Fruit fly (Drosophila melanogaster) whole organism, embryonic: ENCODE measurements around the gene Aatf.

Source experiments
- Adf1 ChIP-seq: fragments of 200-800 bp; sonication (Bioruptor generic); IDR thresholded peaks from 2 replicates; pipeline ENCODE4 v1.3.6; 2022; ENCODE audit warnings: missing biosample characterization, missing genetic modification characterization
- BEAF-32 ChIP-seq: fragments of 200-800 bp; sonication (Bioruptor generic); optimal IDR thresholded peaks from 3 replicates; lab custom pipeline; 2017; ENCODE audit warnings: missing biosample characterization, missing genetic modification characterization, mild to moderate bottlenecking, moderate library complexity, missing genetic modification reagents
- Bteb2 ChIP-seq: fragments of 200-800 bp; sonication (Bioruptor generic); optimal IDR thresholded peaks from 2 replicates; lab custom pipeline; 2016; ENCODE audit warnings: missing biosample characterization, missing genetic modification characterization
- CG10543 ChIP-seq: fragments of 200-800 bp; sonication (Bioruptor generic); optimal IDR thresholded peaks from 3 replicates; lab custom pipeline; 2017; ENCODE audit warnings: missing biosample characterization, mild to moderate bottlenecking, missing genetic modification characterization, moderate library complexity
- CG10979 ChIP-seq: fragments of 200-800 bp; sonication (Bioruptor generic); optimal IDR thresholded peaks from 2 replicates; lab custom pipeline; 2018; ENCODE audit warnings: missing biosample characterization, mild to moderate bottlenecking, missing genetic modification characterization, moderate library complexity
- CG15514 ChIP-seq: fragments of 200-800 bp; sonication (Bioruptor generic); optimal IDR thresholded peaks from 3 replicates; lab custom pipeline; 2017; ENCODE audit warnings: missing biosample characterization, missing genetic modification characterization, mild to moderate bottlenecking, moderate library complexity, missing genetic modification reagents
- CG17328 ChIP-seq: fragments of 200-800 bp; sonication (Bioruptor generic); IDR thresholded peaks from 2 replicates; pipeline ENCODE4 v1.3.6; 2022; ENCODE audit warnings: missing biosample characterization, missing genetic modification characterization
- CG17385 ChIP-seq: fragments of 200-800 bp; sonication (Bioruptor generic); optimal IDR thresholded peaks from 3 replicates; lab custom pipeline; 2018; ENCODE audit warnings: missing biosample characterization, mild to moderate bottlenecking, missing genetic modification characterization
- CG17612 ChIP-seq: fragments of 200-800 bp; sonication (Bioruptor generic); IDR thresholded peaks from 2 replicates; pipeline ENCODE4 v1.3.6; 2022; ENCODE audit warnings: missing biosample characterization, missing genetic modification characterization
- CG18599 ChIP-seq: fragments of 200-800 bp; sonication (Bioruptor generic); optimal IDR thresholded peaks from 3 replicates; lab custom pipeline; 2017; ENCODE audit warnings: missing biosample characterization, missing genetic modification characterization, mild to moderate bottlenecking, moderate library complexity, missing genetic modification reagents
- CG2202 ChIP-seq: fragments of 200-800 bp; sonication (Bioruptor generic); optimal IDR thresholded peaks from 2 replicates; lab custom pipeline; 2018; ENCODE audit warnings: missing biosample characterization, mild to moderate bottlenecking, missing genetic modification characterization
- CG2678 ChIP-seq: fragments of 200-800 bp; sonication (Bioruptor generic); optimal IDR thresholded peaks from 3 replicates; lab custom pipeline; 2019; ENCODE audit warnings: missing biosample characterization, mild to moderate bottlenecking, missing genetic modification characterization, moderate library complexity
- CG30403 ChIP-seq: fragments of 200-800 bp; sonication (Bioruptor generic); optimal IDR thresholded peaks from 3 replicates; lab custom pipeline; 2016; ENCODE audit warnings: missing biosample characterization, missing genetic modification characterization
- CG32532 ChIP-seq: fragments of 200-800 bp; sonication (Bioruptor generic); IDR thresholded peaks from 2 replicates; pipeline ENCODE4 v1.3.6; 2022; ENCODE audit warnings: missing biosample characterization, missing genetic modification characterization
- CG3281 ChIP-seq: fragments of 200-800 bp; sonication (Bioruptor generic); optimal IDR thresholded peaks from 3 replicates; lab custom pipeline; 2017; ENCODE audit warnings: missing biosample characterization, mild to moderate bottlenecking, missing genetic modification characterization
- CG4424 ChIP-seq: fragments of 200-800 bp; sonication (Bioruptor generic); optimal IDR thresholded peaks from 3 replicates; lab custom pipeline; 2016; ENCODE audit warnings: missing biosample characterization, missing genetic modification characterization
- CG6175 ChIP-seq: fragments of 200-800 bp; sonication (Bioruptor generic); IDR thresholded peaks from 3 replicates; pipeline ENCODE4 v1.3.6; 2022; ENCODE audit warnings: missing biosample characterization, missing genetic modification characterization
- CG6765 ChIP-seq: fragments of 200-800 bp; sonication (Bioruptor generic); optimal IDR thresholded peaks from 3 replicates; lab custom pipeline; 2017; ENCODE audit warnings: missing biosample characterization, mild to moderate bottlenecking, missing genetic modification characterization
- CG8089 ChIP-seq: fragments of 200-800 bp; sonication (Bioruptor generic); optimal IDR thresholded peaks from 3 replicates; lab custom pipeline; 2016; ENCODE audit warnings: missing biosample characterization, missing genetic modification characterization
- CG9727 ChIP-seq: fragments of 200-800 bp; sonication (Bioruptor generic); optimal IDR thresholded peaks from 3 replicates; lab custom pipeline; 2017; ENCODE audit warnings: missing biosample characterization, mild to moderate bottlenecking, missing genetic modification characterization
- Dll ChIP-seq: fragments of 200-800 bp; sonication (Bioruptor generic); IDR thresholded peaks from 4 replicates; pipeline ENCODE4 v1.3.6; 2022; ENCODE audit warnings: missing biosample characterization, missing genetic modification characterization; ENCODE audit not compliant: partially characterized antibody
- Dp ChIP-seq: fragments of 200-800 bp; sonication (Bioruptor generic); optimal IDR thresholded peaks from 2 replicates; lab custom pipeline; 2018; ENCODE audit warnings: missing biosample characterization, mild to moderate bottlenecking, missing genetic modification characterization, moderate library complexity
- E2f2 ChIP-seq: fragments of 200-800 bp; sonication (Bioruptor generic); IDR thresholded peaks from 2 replicates; pipeline ENCODE4 v1.3.6; 2022; ENCODE audit warnings: missing biosample characterization, missing genetic modification characterization
- Hey ChIP-seq: fragments of 200-800 bp; sonication (Bioruptor generic); optimal IDR thresholded peaks from 3 replicates; lab custom pipeline; 2018; ENCODE audit warnings: missing biosample characterization, mild to moderate bottlenecking, missing genetic modification characterization
- Hmr ChIP-seq: fragments of 200-800 bp; sonication (Bioruptor generic); optimal IDR thresholded peaks from 3 replicates; lab custom pipeline; 2017; ENCODE audit warnings: mild to moderate bottlenecking, missing biosample characterization, missing genetic modification reagents, missing genetic modification characterization
- MESR4 ChIP-seq: fragments of 200-800 bp; sonication (Bioruptor generic); optimal IDR thresholded peaks from 2 replicates; lab custom pipeline; 2018; ENCODE audit warnings: missing biosample characterization, mild to moderate bottlenecking, missing genetic modification characterization, moderate library complexity
- Oaz ChIP-seq: fragments of 200-800 bp; sonication (Bioruptor generic); IDR thresholded peaks from 2 replicates; pipeline ENCODE4 v1.3.6; 2022; ENCODE audit warnings: missing biosample characterization, missing genetic modification characterization
- Oli ChIP-seq: fragments of 200-800 bp; sonication (Bioruptor generic); optimal IDR thresholded peaks from 2 replicates; lab custom pipeline; 2018; ENCODE audit warnings: missing biosample characterization, mild to moderate bottlenecking, missing genetic modification characterization, moderate library complexity
- Sox100B ChIP-seq: fragments of 200-800 bp; sonication (Bioruptor generic); optimal IDR thresholded peaks from 3 replicates; lab custom pipeline; 2018; ENCODE audit warnings: missing biosample characterization, mild to moderate bottlenecking, missing genetic modification characterization
- Spps ChIP-seq: fragments of 200-800 bp; sonication (Bioruptor generic); optimal IDR thresholded peaks from 2 replicates; lab custom pipeline; 2018; ENCODE audit warnings: missing biosample characterization, mild to moderate bottlenecking, missing genetic modification characterization
- Ssrp ChIP-seq: fragments of 200-800 bp; sonication (Bioruptor generic); optimal IDR thresholded peaks from 2 replicates; lab custom pipeline; 2018; ENCODE audit warnings: missing biosample characterization, mild to moderate bottlenecking, missing genetic modification characterization, moderate library complexity
- amos ChIP-seq: fragments of 200-800 bp; sonication (Bioruptor generic); IDR thresholded peaks from 2 replicates; pipeline ENCODE4 v1.3.6; 2022; ENCODE audit warnings: missing biosample characterization, missing genetic modification characterization; ENCODE audit not compliant: partially characterized antibody
- ato ChIP-seq: fragments of 200-800 bp; sonication (Bioruptor generic); IDR thresholded peaks from 2 replicates; pipeline ENCODE4 v1.3.6; 2022; ENCODE audit warnings: missing biosample characterization, missing genetic modification characterization; ENCODE audit not compliant: partially characterized antibody
- chinmo ChIP-seq: fragments of 200-800 bp; sonication (Bioruptor generic); IDR thresholded peaks from 4 replicates; pipeline ENCODE4 v1.3.6; 2022; ENCODE audit warnings: missing biosample characterization, missing genetic modification characterization; ENCODE audit not compliant: partially characterized antibody
- chm ChIP-seq: fragments of 200-800 bp; sonication (Bioruptor generic); IDR thresholded peaks from 2 replicates; pipeline ENCODE4 v1.3.6; 2022; ENCODE audit warnings: missing biosample characterization, missing genetic modification characterization
- ems ChIP-seq: fragments of 200-800 bp; sonication (Bioruptor generic); optimal IDR thresholded peaks from 3 replicates; lab custom pipeline; 2016; ENCODE audit warnings: missing biosample characterization, missing genetic modification characterization
- fd3F ChIP-seq: fragments of 200-800 bp; sonication (Bioruptor generic); optimal IDR thresholded peaks from 2 replicates; lab custom pipeline; 2018; ENCODE audit warnings: missing biosample characterization, mild to moderate bottlenecking, missing genetic modification characterization, moderate library complexity
- ftz-f1 ChIP-seq: fragments of 200-800 bp; sonication (Bioruptor generic); optimal IDR thresholded peaks from 2 replicates; lab custom pipeline; 2016; ENCODE audit warnings: missing biosample characterization, missing genetic modification characterization
- grau ChIP-seq: fragments of 200-800 bp; optimal IDR thresholded peaks from 3 replicates; lab custom pipeline; 2019; ENCODE audit warnings: missing biosample characterization, mild to moderate bottlenecking, missing genetic modification characterization, moderate library complexity
- hth ChIP-seq: fragments of >200 bp; optimal IDR thresholded peaks from 2 replicates; lab custom pipeline; 2017; ENCODE audit warnings: inconsistent platforms
- kni ChIP-seq: fragments of 200-800 bp; sonication (Bioruptor generic); optimal IDR thresholded peaks from 3 replicates; lab custom pipeline; 2017; ENCODE audit warnings: mild to moderate bottlenecking, missing biosample characterization, missing genetic modification reagents, missing genetic modification characterization
- lmd ChIP-seq: fragments of 200-800 bp; sonication (Bioruptor generic); IDR thresholded peaks from 2 replicates; pipeline ENCODE4 v1.3.6; 2022; ENCODE audit warnings: missing biosample characterization, missing genetic modification characterization
- nom ChIP-seq: fragments of 200-800 bp; sonication (Bioruptor generic); optimal IDR thresholded peaks from 2 replicates; lab custom pipeline; 2017; ENCODE audit warnings: missing biosample characterization, missing genetic modification characterization, mild to moderate bottlenecking, moderate library complexity, missing genetic modification reagents
- prd ChIP-seq, 3 experiments: fragments of >200 bp in 2 of 3; fragments of 200-800 bp in 1 of 3; sonication (Bioruptor generic) in 1 of 3; optimal IDR thresholded peaks in 2 of 3; IDR thresholded peaks in 1 of 3; 2 replicates in 2 of 3; 3 replicates in 1 of 3; pipeline versions ENCODE4 v1.3.6 to Lab custom; 2017 to 2022; ENCODE audit warnings: missing biosample characterization in 1 of 3, missing genetic modification characterization in 1 of 3
- shn ChIP-seq: fragments of 200-800 bp; sonication (Bioruptor generic); optimal IDR thresholded peaks from 3 replicates; lab custom pipeline; 2016; ENCODE audit warnings: missing biosample characterization, missing genetic modification characterization
- sna ChIP-seq: fragments of 200-800 bp; sonication (Bioruptor generic); IDR thresholded peaks from 2 replicates; pipeline ENCODE4 v1.3.6; 2022; ENCODE audit warnings: missing biosample characterization, missing genetic modification characterization; ENCODE audit not compliant: partially characterized antibody
- trh ChIP-seq: fragments of 200-800 bp; sonication (Bioruptor generic); optimal IDR thresholded peaks from 2 replicates; lab custom pipeline; 2016; ENCODE audit warnings: missing biosample characterization, missing genetic modification characterization
- vvl ChIP-seq: fragments of 200-800 bp; sonication (Bioruptor generic); IDR thresholded peaks from 2 replicates; pipeline ENCODE4 v1.3.6; 2022; ENCODE audit warnings: missing biosample characterization, missing genetic modification characterization

The Aatf gene

dm6 chr2L:6667719-6668325, 49.6 kb upstream of the Aatf start, which contains the start of gene Galt (continued):
- TF ChIP-seq vvl (peak; percentile 51; the same call in 1 of the 2 replicates), Sox100B (GFP tag; lab: Kevin White, UChicago) (no peak), BEAF-32 (GFP tag; lab: Kevin White, UChicago) (peak; percentile 45), CG3281 (GFP tag; lab: Kevin White, UChicago) (peak; percentile 44), CG30403 (peak; percentile 8), Adf1 (GFP tag; lab: Robert Waterston, UW) (peak; percentile 41; the same call in 1 of the 2 replicates), Hmr (GFP tag; lab: Kevin White, UChicago) (peak; percentile 66), prd (optimal IDR thresholded peaks at IDR 0.05; lab: Kevin White, UChicago) (no peak), prd (GFP tag; IDR thresholded peaks at IDR 0.05; lab: Robert Waterston, UW) (0 out of 3 replicates have a peak, but pooled peaks have one; percentile 36), E2f2 (GFP tag; lab: Robert Waterston, UW) (peak; percentile 36; the same call in 1 of the 2 replicates), CG17612 (GFP tag; lab: Robert Waterston, UW) (no peak), CG32532 (GFP tag; lab: Robert Waterston, UW) (peak; percentile 12; the same call in 1 of the 2 replicates), CG17328 (GFP tag; lab: Robert Waterston, UW) (peak; percentile 49; the same call in 1 of the 2 replicates), ftz-f1 (peak; percentile 22), CG4424 (GFP tag; lab: Kevin White, UChicago) (peak; percentile 17), ato (GFP tag; lab: Robert Waterston, UW) (peak; percentile 23; the same call in 1 of the 2 replicates), sna (GFP tag; lab: Robert Waterston, UW) (peak; percentile 80; the same call in 1 of the 2 replicates), lmd (GFP tag; lab: Robert Waterston, UW) (no peak), nom (peak; percentile 47), ems (GFP tag; lab: Kevin White, UChicago) (no peak), chm (peak; percentile 16; the same call in 1 of the 2 replicates), Spps (tag; lab: Kevin White, UChicago) (no peak), Dll (GFP tag; lab: Robert Waterston, UW) (peak; percentile 77), shn (GFP tag; lab: Kevin White, UChicago) (no peak), CG6765 (peak; percentile 5), fd3F (GFP tag; lab: Kevin White, UChicago) (peak; percentile 11), CG15514 (GFP tag; lab: Kevin White, UChicago) (peak; percentile 68), hth (lab: Kevin White, UChicago) (no peak), kni (GFP tag; lab: Kevin White, UChicago) (peak; percentile 57), CG10979 (peak; percentile 32), CG10543 (GFP tag; lab: Kevin White, UChicago) (peak; percentile 78), chinmo (peak; percentile 90; the same call in 3 of the 4 replicates), grau (tag; lab: Kevin White, UChicago) (peak; percentile 50), Bteb2 (GFP tag; lab: Kevin White, UChicago) (peak; percentile 2), CG17385 (GFP tag; lab: Kevin White, UChicago) (peak; percentile 31), trh (GFP tag; lab: Kevin White, UChicago) (no peak), amos (GFP tag; lab: Robert Waterston, UW) (peak; percentile 10; the same call in 1 of the 2 replicates), Oaz (GFP tag; lab: Robert Waterston, UW) (no peak), CG2678 (tag; lab: Kevin White, UChicago) (no peak), Ssrp (peak; percentile 3), CG2202 (tag; lab: Kevin White, UChicago) (peak; percentile 10), CG8089 (no peak), Hey (no peak), Oli (tag; lab: Kevin White, UChicago) (no peak), Dp (GFP tag; lab: Kevin White, UChicago) (peak; percentile 10), CG9727 (GFP tag; lab: Kevin White, UChicago) (peak; percentile 51), CG18599 (GFP tag; lab: Kevin White, UChicago) (peak; percentile 21), CG6175 (GFP tag; lab: Robert Waterston, UW) (no peak), MESR4 (GFP tag; lab: Kevin White, UChicago) (peak; percentile 33)
